Fruit fly (Drosophila melanogaster) whole organism, prepupa: ENCODE data around the gene JMJD4.

ENCODE experiments used
- Blimp-1 ChIP-seq: fragments of 200-800 bp; sonication (Bioruptor generic); optimal IDR thresholded peaks from 3 replicates; lab custom pipeline; 2017; ENCODE audit warnings: missing biosample characterization, missing genetic modification characterization, mild to moderate bottlenecking, moderate library complexity, missing genetic modification reagents
- CG10631 ChIP-seq: fragments of 200-800 bp; sonication (Bioruptor generic); optimal IDR thresholded peaks from 2 replicates; lab custom pipeline; 2016; ENCODE audit warnings: missing biosample characterization, missing genetic modification characterization
- CG10669 ChIP-seq: fragments of 200-800 bp; sonication (Bioruptor generic); optimal IDR thresholded peaks from 3 replicates; lab custom pipeline; 2018; ENCODE audit warnings: missing biosample characterization, mild to moderate bottlenecking, missing genetic modification characterization, moderate library complexity
- CG11294 ChIP-seq: fragments of 200-800 bp; sonication (Bioruptor generic); IDR thresholded peaks from 2 replicates; pipeline ENCODE4 v1.3.6; 2022; ENCODE audit warnings: missing biosample characterization, missing genetic modification characterization
- CG11762 ChIP-seq: fragments of 200-800 bp; sonication (Bioruptor generic); optimal IDR thresholded peaks from 3 replicates; lab custom pipeline; 2016; ENCODE audit warnings: missing biosample characterization, missing genetic modification characterization; ENCODE audit not compliant: insufficient read depth
- CG11902 ChIP-seq: fragments of 200-800 bp; sonication (Bioruptor generic); optimal IDR thresholded peaks from 3 replicates; lab custom pipeline; 2016; ENCODE audit warnings: missing biosample characterization, missing genetic modification characterization
- CG15336 ChIP-seq: fragments of 200-800 bp; sonication (Bioruptor generic); IDR thresholded peaks from 2 replicates; pipeline ENCODE4 v1.3.6; 2022; ENCODE audit warnings: missing biosample characterization, missing genetic modification characterization
- CG1621 ChIP-seq: fragments of 200-800 bp; sonication (Bioruptor generic); optimal IDR thresholded peaks from 3 replicates; lab custom pipeline; 2018; ENCODE audit warnings: missing biosample characterization, mild to moderate bottlenecking, missing genetic modification characterization
- CG3032 ChIP-seq: fragments of 200-800 bp; optimal IDR thresholded peaks from 2 replicates; lab custom pipeline; 2019; ENCODE audit warnings: missing biosample characterization, mild to moderate bottlenecking, missing genetic modification characterization, moderate library complexity
- CG31627 ChIP-seq: fragments of 200-800 bp; sonication (Bioruptor generic); optimal IDR thresholded peaks from 3 replicates; lab custom pipeline; 2016; ENCODE audit warnings: missing biosample characterization, missing genetic modification characterization
- CG32006 ChIP-seq: fragments of 200-800 bp; sonication (Bioruptor generic); optimal IDR thresholded peaks from 3 replicates; lab custom pipeline; 2017; ENCODE audit warnings: missing biosample characterization, mild to moderate bottlenecking, missing genetic modification characterization
- CG4318 ChIP-seq: fragments of 200-800 bp; sonication (Bioruptor generic); optimal IDR thresholded peaks from 3 replicates; lab custom pipeline; 2017; ENCODE audit warnings: missing biosample characterization, mild to moderate bottlenecking, missing genetic modification characterization
- CG6792 ChIP-seq: fragments of 200-800 bp; sonication (Bioruptor generic); optimal IDR thresholded peaks from 3 replicates; lab custom pipeline; 2016; ENCODE audit warnings: missing biosample characterization, missing genetic modification characterization
- CG7368 ChIP-seq: fragments of 200-800 bp; sonication (Bioruptor generic); optimal IDR thresholded peaks from 3 replicates; lab custom pipeline; 2016; ENCODE audit warnings: missing biosample characterization, missing genetic modification characterization
- CG8319 ChIP-seq: fragments of 200-800 bp; sonication (Bioruptor generic); optimal IDR thresholded peaks from 3 replicates; lab custom pipeline; 2016; ENCODE audit warnings: missing biosample characterization, missing genetic modification characterization
- CG8632 ChIP-seq: fragments of 200-800 bp; sonication (Bioruptor generic); optimal IDR thresholded peaks from 3 replicates; lab custom pipeline; 2016; ENCODE audit warnings: missing biosample characterization, missing genetic modification characterization
- CG9139 ChIP-seq: fragments of 200-800 bp; sonication (Bioruptor generic); optimal IDR thresholded peaks from 3 replicates; lab custom pipeline; 2017; ENCODE audit warnings: missing biosample characterization, mild to moderate bottlenecking, missing genetic modification characterization
- Eip75B ChIP-seq: fragments of 200-800 bp; sonication (Bioruptor generic); optimal IDR thresholded peaks from 3 replicates; lab custom pipeline; 2016; ENCODE audit warnings: missing biosample characterization, missing genetic modification characterization
- Eip78C ChIP-seq: fragments of 200-800 bp; sonication (Bioruptor generic); peaks from one replicate; lab custom pipeline; 2016; ENCODE audit warnings: missing biosample characterization, missing genetic modification characterization
- Eip93F ChIP-seq: fragments of 200-800 bp; sonication (Bioruptor generic); optimal IDR thresholded peaks from 2 replicates; lab custom pipeline; 2016; ENCODE audit warnings: missing biosample characterization, mild to moderate bottlenecking, missing genetic modification characterization
- Ets21C ChIP-seq: fragments of 200-800 bp; sonication (Bioruptor generic); optimal IDR thresholded peaks from 3 replicates; lab custom pipeline; 2016; ENCODE audit warnings: missing biosample characterization, missing genetic modification characterization
- Ets96B ChIP-seq: fragments of 200-800 bp; optimal IDR thresholded peaks from 2 replicates; lab custom pipeline; 2019; ENCODE audit warnings: missing biosample characterization, mild to moderate bottlenecking, missing genetic modification characterization, moderate library complexity
- Gug ChIP-seq: fragments of 200-800 bp; sonication (Bioruptor generic); IDR thresholded peaks from 2 replicates; pipeline ENCODE4 v1.3.6; 2022; ENCODE audit warnings: missing biosample characterization, missing genetic modification characterization
- Hr38 ChIP-seq: sonication (Bioruptor generic); optimal IDR thresholded peaks from 2 replicates; lab custom pipeline; 2016; ENCODE audit warnings: missing biosample characterization, missing genetic modification characterization
- Hr39 ChIP-seq: fragments of 200-800 bp; sonication (Bioruptor generic); optimal IDR thresholded peaks from 2 replicates; lab custom pipeline; 2016; ENCODE audit warnings: missing biosample characterization, missing genetic modification characterization
- Hr4 ChIP-seq: fragments of 200-800 bp; sonication (Bioruptor generic); optimal IDR thresholded peaks from 3 replicates; lab custom pipeline; 2016; ENCODE audit warnings: missing biosample characterization, missing genetic modification characterization
- Lpt ChIP-seq: fragments of 200-800 bp; sonication (Bioruptor generic); optimal IDR thresholded peaks from 3 replicates; lab custom pipeline; 2016; ENCODE audit warnings: missing biosample characterization, missing genetic modification characterization
- Met ChIP-seq: fragments of 200-800 bp; sonication (Bioruptor generic); optimal IDR thresholded peaks from 3 replicates; lab custom pipeline; 2016; ENCODE audit warnings: missing biosample characterization, missing genetic modification characterization
- OdsH ChIP-seq: fragments of 200-800 bp; sonication (Bioruptor generic); optimal IDR thresholded peaks from 3 replicates; lab custom pipeline; 2016; ENCODE audit warnings: missing biosample characterization, missing genetic modification characterization
- Smox ChIP-seq: fragments of 200-800 bp; sonication (Bioruptor generic); optimal IDR thresholded peaks from 3 replicates; lab custom pipeline; 2016; ENCODE audit warnings: missing biosample characterization, missing genetic modification characterization
- achi ChIP-seq: fragments of 200-800 bp; sonication (Bioruptor generic); optimal IDR thresholded peaks from 3 replicates; lab custom pipeline; 2016; ENCODE audit warnings: missing biosample characterization, missing genetic modification characterization
- acj6 ChIP-seq: fragments of 200-800 bp; sonication (Bioruptor generic); optimal IDR thresholded peaks from 3 replicates; lab custom pipeline; 2016; ENCODE audit warnings: missing biosample characterization, missing genetic modification characterization
- cyc ChIP-seq: fragments of 200-800 bp; sonication (Bioruptor generic); optimal IDR thresholded peaks from 3 replicates; lab custom pipeline; 2016; ENCODE audit warnings: missing biosample characterization, missing genetic modification characterization
- dsx ChIP-seq: fragments of 200-800 bp; optimal IDR thresholded peaks from 3 replicates; lab custom pipeline; 2019; ENCODE audit warnings: missing biosample characterization, mild to moderate bottlenecking, missing genetic modification characterization, moderate library complexity; ENCODE audit not compliant: poor library complexity, severe bottlenecking
- eg ChIP-seq: fragments of 200-800 bp; sonication (Bioruptor generic); IDR thresholded peaks from 3 replicates; pipeline ENCODE4 v1.3.6; 2022; ENCODE audit warnings: missing biosample characterization, missing genetic modification characterization
- esn ChIP-seq: fragments of 200-800 bp; sonication (Bioruptor generic); optimal IDR thresholded peaks from 2 replicates; lab custom pipeline; 2016; ENCODE audit warnings: missing biosample characterization, mild to moderate bottlenecking, missing genetic modification characterization, moderate library complexity
- fd59A ChIP-seq: fragments of 200-800 bp; sonication (Bioruptor generic); optimal IDR thresholded peaks from 2 replicates; lab custom pipeline; 2017; ENCODE audit warnings: missing biosample characterization, mild to moderate bottlenecking, missing genetic modification characterization, missing genetic modification reagents
- fd85E ChIP-seq: fragments of 200-800 bp; sonication (Bioruptor generic); optimal IDR thresholded peaks from 3 replicates; lab custom pipeline; 2016; ENCODE audit warnings: missing biosample characterization, missing genetic modification characterization
- fkh ChIP-seq: fragments of 200-800 bp; sonication (Bioruptor generic); optimal IDR thresholded peaks from 3 replicates; lab custom pipeline; 2017; ENCODE audit warnings: missing biosample characterization, mild to moderate bottlenecking, missing genetic modification characterization, moderate library complexity
- lz ChIP-seq: fragments of 200-800 bp; sonication (Bioruptor generic); optimal IDR thresholded peaks from 3 replicates; lab custom pipeline; 2016; ENCODE audit warnings: missing biosample characterization, missing genetic modification characterization
- net ChIP-seq: fragments of 200-800 bp; sonication (Bioruptor generic); optimal IDR thresholded peaks from 3 replicates; lab custom pipeline; 2016; ENCODE audit warnings: missing biosample characterization, missing genetic modification characterization
- pdm3 ChIP-seq: fragments of 200-800 bp; sonication (Bioruptor generic); optimal IDR thresholded peaks from 3 replicates; lab custom pipeline; 2016; ENCODE audit warnings: missing biosample characterization, missing genetic modification characterization
- salr ChIP-seq, 2 experiments: fragments of 200-800 bp; sonication (Bioruptor generic); optimal IDR thresholded peaks; 3 replicates each; lab custom pipeline; 2016 to 2018; ENCODE audit warnings: missing biosample characterization in 2 of 2, missing genetic modification characterization in 2 of 2, mild to moderate bottlenecking in 1 of 2
- spab ChIP-seq: fragments of 200-800 bp; sonication (Bioruptor generic); optimal IDR thresholded peaks from 2 replicates; lab custom pipeline; 2017; ENCODE audit warnings: missing biosample characterization, mild to moderate bottlenecking, missing genetic modification characterization, missing genetic modification reagents
- topi ChIP-seq: fragments of 200-800 bp; sonication (Bioruptor generic); optimal IDR thresholded peaks from 3 replicates; lab custom pipeline; 2016; ENCODE audit warnings: missing biosample characterization, missing genetic modification characterization
- vri ChIP-seq: fragments of 200-800 bp; sonication (Bioruptor generic); optimal IDR thresholded peaks from 3 replicates; lab custom pipeline; 2016; ENCODE audit warnings: missing biosample characterization, mild to moderate bottlenecking, missing genetic modification characterization

The JMJD4 gene

DNA sequence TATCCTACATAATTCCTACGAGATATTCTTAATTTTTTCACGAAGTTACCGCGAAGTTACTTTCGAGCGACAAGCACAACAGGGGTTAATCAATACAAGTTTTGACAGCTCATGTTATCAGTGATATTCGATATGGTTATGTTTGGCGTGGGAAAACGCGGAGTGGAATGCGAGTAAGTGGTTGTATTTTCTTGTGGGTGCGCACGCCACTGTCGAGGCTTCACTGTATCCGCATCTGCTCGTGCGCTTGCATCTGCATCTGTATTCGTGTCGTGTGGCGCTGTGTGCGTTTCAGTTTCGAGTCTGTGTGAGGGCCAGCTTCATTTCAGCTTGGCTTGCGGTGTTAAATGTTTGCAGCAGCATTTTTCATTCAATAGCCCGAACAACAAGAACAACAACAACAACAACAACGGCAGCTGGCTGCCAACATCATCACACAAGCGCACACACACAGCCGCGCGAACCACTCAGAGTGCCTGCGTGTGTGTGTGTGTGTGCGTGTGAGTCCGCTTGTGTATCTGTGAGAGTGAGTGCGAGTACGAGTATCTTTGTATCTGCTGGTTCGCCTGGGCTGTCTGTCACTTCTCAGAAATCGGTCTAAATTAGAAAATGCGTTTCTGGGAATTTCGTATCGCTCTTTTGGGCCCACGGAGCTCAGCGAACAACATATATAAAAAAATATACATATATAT is 7.8 kb downstream of the JMJD4 start (continued):
- TF ChIP-seq CG11762 (GFP tag; lab: Kevin White, UChicago), result peak; percentile 23
- TF ChIP-seq CG10669 (GFP tag; lab: Kevin White, UChicago), result peak; percentile 42
- TF ChIP-seq Ets96B, result peak; percentile 3
- no peak for TF ChIP-seq Blimp-1 (GFP tag; lab: Kevin White, UChicago)
- no peak for TF ChIP-seq vri (GFP tag; lab: Kevin White, UChicago)
- peak; percentile 51 for TF ChIP-seq dsx (GFP tag; lab: Kevin White, UChicago)
- no peak for TF ChIP-seq fkh (GFP tag; lab: Kevin White, UChicago)
- TF ChIP-seq Met (GFP tag; lab: Kevin White, UChicago), result peak; percentile 70
- TF ChIP-seq CG8632 (GFP tag; lab: Kevin White, UChicago), result no peak
- peak; percentile 30 for TF ChIP-seq CG3032
- peak; percentile 77 for TF ChIP-seq lz (GFP tag; lab: Kevin White, UChicago)
- no peak for TF ChIP-seq Hr38
- peak; percentile 60 for TF ChIP-seq acj6
- TF ChIP-seq CG9139 (GFP tag; lab: Kevin White, UChicago), result no peak
- peak; percentile 21 for TF ChIP-seq spab (GFP tag; lab: Kevin White, UChicago)
- no peak for TF ChIP-seq net (GFP tag; lab: Kevin White, UChicago)
- peak; percentile 64 for TF ChIP-seq topi
- TF ChIP-seq CG8319 (GFP tag; lab: Kevin White, UChicago), result no peak
- peak; percentile 44 for TF ChIP-seq CG6792 (GFP tag; lab: Kevin White, UChicago)
- peak; percentile 84 for TF ChIP-seq CG31627 (GFP tag; lab: Kevin White, UChicago)
- TF ChIP-seq CG1621, result peak; percentile 47
- no peak for TF ChIP-seq CG7368 (GFP tag; lab: Kevin White, UChicago)
- TF ChIP-seq Eip93F (GFP tag; lab: Kevin White, UChicago), result no peak
- peak; percentile 41 for TF ChIP-seq Ets21C (GFP tag; lab: Kevin White, UChicago)
- TF ChIP-seq fd59A (GFP tag; lab: Kevin White, UChicago), result peak; percentile 51
- TF ChIP-seq eg, result peak; percentile 77
- TF ChIP-seq Gug (GFP tag; lab: Robert Waterston, UW), result peak; percentile 30; the same call in 1 of the 2 replicates
- peak; percentile 63 for TF ChIP-seq Eip75B
- peak; percentile 61 for TF ChIP-seq esn (GFP tag; lab: Kevin White, UChicago)
- peak; percentile 48 for TF ChIP-seq Smox (GFP tag; lab: Kevin White, UChicago)
- peak; percentile 84 for TF ChIP-seq Hr39 (GFP tag; lab: Kevin White, UChicago)
- peak; percentile 54 for TF ChIP-seq CG10631

DNA sequence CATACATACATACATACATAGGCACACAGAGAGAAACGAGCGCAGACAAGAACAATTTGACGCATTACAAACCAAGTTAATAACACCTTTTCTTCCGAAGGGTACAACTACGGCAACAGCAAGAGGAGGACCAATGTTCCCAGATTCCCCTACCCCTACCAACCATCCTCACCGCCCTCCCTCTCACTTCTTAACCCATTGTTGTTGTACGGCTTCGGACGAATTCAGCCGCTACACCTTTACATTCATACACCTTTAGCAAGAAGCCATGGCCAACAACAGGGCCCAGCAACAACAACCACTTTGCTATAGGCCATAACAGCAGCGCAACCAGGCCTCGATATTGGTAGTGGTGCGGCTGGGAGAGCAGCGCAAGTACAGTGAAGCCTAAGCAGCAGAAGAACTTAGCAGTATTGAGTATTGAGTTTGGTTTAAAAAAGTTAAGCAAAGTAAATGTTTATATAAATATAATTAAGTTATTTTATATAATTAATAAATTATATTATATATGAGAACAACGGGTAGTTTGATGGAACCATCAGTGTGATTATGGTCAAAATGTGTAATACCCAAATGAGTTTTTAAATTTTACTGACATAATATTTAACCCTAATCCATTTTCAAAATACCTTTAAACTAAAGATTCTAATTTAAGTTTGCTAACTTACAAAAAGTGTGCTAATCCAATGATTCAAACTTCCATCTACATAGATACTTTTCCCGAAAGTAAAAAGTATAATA is 8.5 kb downstream of the JMJD4 start:
- TF ChIP-seq Blimp-1 (GFP tag; lab: Kevin White, UChicago), result no peak
- peak; percentile 53 for TF ChIP-seq Lpt (GFP tag; lab: Kevin White, UChicago)
- TF ChIP-seq spab (GFP tag; lab: Kevin White, UChicago), result peak; percentile 5
- no peak for TF ChIP-seq CG32006 (GFP tag; lab: Kevin White, UChicago)
- peak; percentile 36 for TF ChIP-seq Hr39 (GFP tag; lab: Kevin White, UChicago)
- no peak for TF ChIP-seq CG4318 (GFP tag; lab: Kevin White, UChicago)
- peak; percentile 38 for TF ChIP-seq topi
- peak; percentile 60 for TF ChIP-seq CG7368 (GFP tag; lab: Kevin White, UChicago)
- peak; percentile 43 for TF ChIP-seq Hr4
- TF ChIP-seq Ets21C (GFP tag; lab: Kevin White, UChicago), result peak; percentile 28
- TF ChIP-seq CG15336 (GFP tag; lab: Robert Waterston, UW), result peak; percentile 51
- peak; percentile 70 for TF ChIP-seq eg
- TF ChIP-seq pdm3 (GFP tag; lab: Kevin White, UChicago), result peak; percentile 22
- no peak for TF ChIP-seq Ets96B
- TF ChIP-seq Smox (GFP tag; lab: Kevin White, UChicago), result peak; percentile 47
- no peak for TF ChIP-seq fd85E (GFP tag; lab: Kevin White, UChicago)
- TF ChIP-seq salr (GFP tag; optimal IDR thresholded peaks at IDR 0.05; lab: Kevin White, UChicago), result peak in 1 of 2 experiments; percentile 34
- peak; percentile 15 for TF ChIP-seq Eip93F (GFP tag; lab: Kevin White, UChicago)
- TF ChIP-seq Eip78C (GFP tag; lab: Kevin White, UChicago), result peak; percentile 86
- TF ChIP-seq CG3032, result no peak
- no peak for TF ChIP-seq net (GFP tag; lab: Kevin White, UChicago)
- peak; percentile 57 for TF ChIP-seq cyc (GFP tag; lab: Kevin White, UChicago)
- peak; percentile 47 for TF ChIP-seq OdsH (GFP tag; lab: Kevin White, UChicago)
- TF ChIP-seq Eip75B, result peak; percentile 54
- TF ChIP-seq achi, result peak; percentile 49
- TF ChIP-seq CG11902 (GFP tag; lab: Kevin White, UChicago), result peak; percentile 9
- 0 out of 2 replicates have a peak, but pooled peaks have one; percentile 6 for TF ChIP-seq CG11294
